Worm (Caenorhabditis elegans): Measurements from ENCODE around the gene mrps-23.

DNA sequence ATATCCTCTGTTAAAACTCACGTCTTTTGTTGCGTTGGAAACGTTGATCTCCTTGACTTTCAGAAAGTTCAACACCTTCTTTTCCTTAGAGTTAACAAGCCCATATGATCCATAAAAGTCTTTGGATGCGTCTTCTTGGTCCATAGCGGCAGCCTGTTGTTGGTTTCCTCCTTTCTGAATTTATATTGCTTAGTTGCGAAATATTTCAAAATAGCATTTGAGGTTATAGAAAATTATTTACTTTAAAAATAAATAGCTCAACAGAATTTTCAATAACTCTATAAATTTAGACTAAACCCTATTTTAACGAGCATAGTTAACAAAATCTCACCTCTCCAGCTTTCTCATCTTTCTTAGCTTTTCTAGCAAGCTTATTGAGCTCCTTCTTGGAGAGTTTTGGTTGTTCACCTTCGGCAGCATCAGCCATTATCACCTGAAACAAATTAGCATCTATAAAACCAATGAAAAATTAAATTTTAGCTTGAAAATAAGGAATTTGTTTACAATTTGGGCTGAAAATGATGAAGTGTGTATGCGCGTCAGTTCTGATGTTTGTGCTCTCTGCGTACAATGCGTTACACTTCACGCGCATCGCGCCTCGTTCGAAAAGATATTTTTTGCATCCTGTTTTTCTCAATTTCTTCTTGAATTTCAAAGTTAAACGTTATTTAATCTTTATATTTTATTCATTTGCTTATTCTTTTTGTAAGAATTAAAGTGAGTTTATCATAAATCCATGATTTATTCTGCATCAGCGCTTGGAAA lies 32.5 kb downstream of the mrps-23 start, which contains the start of the genes dars-1 and ctr-9:
- TF ChIP-seq elt-3 (tag; optimal IDR thresholded peaks at IDR 0.05) (no peak), lin-13 (tag; optimal IDR thresholded peaks at IDR 0.05) (no peak), nhr-28 (tag; optimal IDR thresholded peaks at IDR 0.05) (no peak), sem-2 (GFP tag; optimal IDR thresholded peaks at IDR 0.05) (no peak), unc-120 (tag; optimal IDR thresholded peaks at IDR 0.05; ENCODE audit: poor library complexity, severe bottlenecking) (no peak), unc-62 (GFP tag; optimal IDR thresholded peaks at IDR 0.05) (no peak), pha-4 (tag; optimal IDR thresholded peaks at IDR 0.05) (no peak), mls-2 (tag; optimal IDR thresholded peaks at IDR 0.05) (no peak), snpc-4 (tag; optimal IDR thresholded peaks at IDR 0.05) (no peak), ceh-39 (tag; optimal IDR thresholded peaks at IDR 0.05) (no peak), hlh-1 (tag; optimal IDR thresholded peaks at IDR 0.05) (no peak), mab-5 (tag; optimal IDR thresholded peaks at IDR 0.05) (no peak)
